Worm (Caenorhabditis elegans): ENCODE results near the gene ncx-2.

ce11 chrV:5324566-5324965 is 21.1 kb downstream of the ncx-2 start, which contains the start of gene ceh-33:
- TF ChIP-seq hmg-4 (GFP tag; optimal IDR thresholded peaks at IDR 0.05), result no peak
- TF ChIP-seq B0310.2 (tag; optimal IDR thresholded peaks at IDR 0.05), result no peak
- TF ChIP-seq flt-1 (GFP tag; IDR thresholded peaks at IDR 0.05), result no peak
- no peak for TF ChIP-seq tra-4 (tag; optimal IDR thresholded peaks at IDR 0.05)
- TF ChIP-seq aly-1 (tag; optimal IDR thresholded peaks at IDR 0.05), result no peak
- no peak for TF ChIP-seq sea-1 (GFP tag; conservative IDR thresholded peaks at IDR 0.05)
- TF ChIP-seq ama-1 (optimal IDR thresholded peaks at IDR 0.05), result no peak

Data from whole organism, early embryonic.